Fruit fly (Drosophila melanogaster): ENCODE data around the gene lic.

lic gene

dm6 chrX:13094085-13094764, 3.3 kb downstream of the lic start, which contains the start of gene CG2200 (continued):
- TF ChIP-seq sens (GFP tag) (peak; percentile 85), CG10565 (GFP tag; optimal IDR thresholded peaks at IDR 0.05) (no peak), schlank (tag; optimal IDR thresholded peaks at IDR 0.05) (peak; percentile 31), Asciz (GFP tag; optimal IDR thresholded peaks at IDR 0.05) (no peak), CG11723 (GFP tag; optimal IDR thresholded peaks at IDR 0.05) (peak; percentile 10), toy (GFP tag; IDR thresholded peaks at IDR 0.05) (no peak), fd64A (GFP tag; optimal IDR thresholded peaks at IDR 0.05) (no peak), ind (GFP tag; optimal IDR thresholded peaks at IDR 0.05) (peak; percentile 25), CG7556 (GFP tag; optimal IDR thresholded peaks at IDR 0.05) (no peak), Stat92E (GFP tag; optimal IDR thresholded peaks at IDR 0.05) (no peak), NC2α (GFP tag; optimal IDR thresholded peaks at IDR 0.05) (no peak), Awh (GFP tag; IDR thresholded peaks at IDR 0.05) (no peak), CG10321 (GFP tag; IDR thresholded peaks at IDR 0.05) (no peak), CG9932 (GFP tag; IDR thresholded peaks at IDR 0.05) (peak; percentile 54), zfh1 (GFP tag; IDR thresholded peaks at IDR 0.05) (peak; percentile 52; the same call in 2 of the 3 replicates), Hand (GFP tag; optimal IDR thresholded peaks at IDR 0.05) (no peak), CG8924 (tag; optimal IDR thresholded peaks at IDR 0.05) (peak; percentile 8), Ets97D (GFP tag; optimal IDR thresholded peaks at IDR 0.05) (peak; percentile 35), fd96Cb (tag; optimal IDR thresholded peaks at IDR 0.05) (peak; percentile 5), CG6272 (GFP tag; IDR thresholded peaks at IDR 0.05) (peak; percentile 45; the same call in 1 of the 2 replicates), Tbp (GFP tag; optimal IDR thresholded peaks at IDR 0.05) (no peak), CG3838 (GFP tag; optimal IDR thresholded peaks at IDR 0.05) (no peak), CG17328 (GFP tag; IDR thresholded peaks at IDR 0.05) (peak; percentile 41; the same call in 1 of the 2 replicates), pho (GFP tag; optimal IDR thresholded peaks at IDR 0.05) (no peak), psq (GFP tag; optimal IDR thresholded peaks at IDR 0.05) (no peak), CG12236 (GFP tag; optimal IDR thresholded peaks at IDR 0.05) (no peak), CG7271 (tag; optimal IDR thresholded peaks at IDR 0.05) (no peak), repo (GFP tag; optimal IDR thresholded peaks at IDR 0.05) (no peak), sens-2 (GFP tag; IDR thresholded peaks at IDR 0.05) (no peak), CG12219 (GFP tag; optimal IDR thresholded peaks at IDR 0.05) (no peak), gfzf (GFP tag; optimal IDR thresholded peaks at IDR 0.05) (peak; percentile 12), CG34224 (GFP tag; IDR thresholded peaks at IDR 0.05; ENCODE audit: partially characterized antibody) (peak; percentile 84), CG11085 (GFP tag; IDR thresholded peaks at IDR 0.05) (no peak), odd (GFP tag; optimal IDR thresholded peaks at IDR 0.05) (no peak), CG10959 (GFP tag; IDR thresholded peaks at IDR 0.05) (no peak), CG2129 (GFP tag; IDR thresholded peaks at IDR 0.05; ENCODE audit: partially characterized antibody) (peak; percentile 62), BtbVII (GFP tag; optimal IDR thresholded peaks at IDR 0.05) (no peak), Elba2 (GFP tag; optimal IDR thresholded peaks at IDR 0.05) (no peak), abd-A (tag; optimal IDR thresholded peaks at IDR 0.05) (no peak), Med (GFP tag) (peak; percentile 90), CG4404 (GFP tag; IDR thresholded peaks at IDR 0.05) (no peak), unc-4 (GFP tag; IDR thresholded peaks at IDR 0.05; ENCODE audit: partially characterized antibody) (peak; percentile 73), CG11560 (tag; IDR thresholded peaks at IDR 0.05) (no peak), Dfd (GFP tag; optimal IDR thresholded peaks at IDR 0.05) (no peak), p53 (GFP tag; optimal IDR thresholded peaks at IDR 0.05) (no peak), sc (optimal IDR thresholded peaks at IDR 0.05) (no peak), sc (GFP tag; optimal IDR thresholded peaks at IDR 0.05) (no peak), CG30020 (tag; optimal IDR thresholded peaks at IDR 0.05) (no peak), Dref (GFP tag; IDR thresholded peaks at IDR 0.05) (peak; percentile 68), CG17359 (tag; optimal IDR thresholded peaks at IDR 0.05) (peak; percentile 23), CG14441 (GFP tag; IDR thresholded peaks at IDR 0.05) (peak; percentile 51; the same call in 1 of the 2 replicates)

Data from whole organism, embryonic.